Worm (Caenorhabditis elegans): Measurements from ENCODE around the gene Y57G11C.51.

Y57G11C.51 gene

DNA sequence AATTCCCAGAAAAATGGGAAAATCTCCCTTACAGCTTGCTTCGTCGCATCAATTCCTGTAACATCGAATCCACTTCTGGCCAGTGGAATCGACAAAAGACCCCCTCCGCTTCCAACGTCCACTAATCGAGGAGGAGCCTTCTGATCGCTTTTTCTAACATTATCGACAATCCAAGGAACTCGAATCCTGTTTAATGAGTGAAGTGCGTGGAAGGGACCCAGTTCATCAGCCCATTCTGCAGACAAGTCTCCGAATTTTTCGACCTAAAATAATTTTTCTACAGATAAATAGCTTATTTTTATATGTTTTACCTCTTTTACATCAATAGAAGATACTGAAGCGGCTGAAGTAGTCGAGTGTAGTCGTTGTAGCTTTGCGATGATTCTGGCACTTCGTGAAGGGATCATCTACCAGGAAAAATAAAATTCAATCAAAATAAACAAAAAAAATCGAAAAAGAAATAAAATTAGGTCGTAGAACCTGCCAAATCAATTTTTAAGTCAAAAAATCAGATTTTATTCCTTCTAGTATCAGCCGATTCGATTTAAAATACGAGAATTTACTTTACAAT is 21.6 kb upstream of the Y57G11C.51 start, which contains the start of gene coq-3:
Gene coq-3, minus strand, starts transcription at position 407 of the 571 bp plus-strand sequence.
- TF ChIP-seq ceh-40 (GFP tag; IDR thresholded peaks at IDR 0.05) (no peak), pha-4 (tag; optimal IDR thresholded peaks at IDR 0.05) (no peak), lin-54 (GFP tag; optimal IDR thresholded peaks at IDR 0.05) (no peak), sdz-38 (tag; optimal IDR thresholded peaks at IDR 0.05) (no peak), efl-1 (GFP tag; optimal IDR thresholded peaks at IDR 0.05) (no peak), attf-6 (GFP tag; IDR thresholded peaks at IDR 0.05) (peak; percentile 71), dox-1 (GFP tag; IDR thresholded peaks at IDR 0.05) (0 out of 2 replicates have a peak, but pooled peaks have one; percentile 15), F33H1.4 (GFP tag; IDR thresholded peaks at IDR 0.05) (0 out of 2 replicates have a peak, but pooled peaks have one; percentile 6), T07F8.4 (tag; optimal IDR thresholded peaks at IDR 0.05) (no peak), ekl-4 (GFP tag; IDR thresholded peaks at IDR 0.05) (0 out of 2 replicates have a peak, but pooled peaks have one; percentile 34), nhr-80 (tag; optimal IDR thresholded peaks at IDR 0.05) (no peak), repo-1 (tag; optimal IDR thresholded peaks at IDR 0.05) (peak; percentile 46), snpc-4 (GFP tag; optimal IDR thresholded peaks at IDR 0.05) (no peak), snpc-4 (tag; optimal IDR thresholded peaks at IDR 0.05) (peak in 1 of 4 experiments; percentile 75), mcd-1 (GFP tag; IDR thresholded peaks at IDR 0.05) (0 out of 2 replicates have a peak, but pooled peaks have one; percentile 6), hmg-1.2 (GFP tag; IDR thresholded peaks at IDR 0.05) (peak; percentile 4; the same call in 1 of the 2 replicates), nhr-27 (tag; optimal IDR thresholded peaks at IDR 0.05) (peak; percentile 47), Y95B8A.8 (GFP tag; IDR thresholded peaks at IDR 0.05) (no peak), let-607 (tag; optimal IDR thresholded peaks at IDR 0.05) (peak in 1 of 2 experiments; percentile 9), madf-8 (GFP tag; conservative IDR thresholded peaks at IDR 0.05) (no peak), ama-1 (optimal IDR thresholded peaks at IDR 0.05) (peak; percentile 17), ama-1 (GFP tag; optimal IDR thresholded peaks at IDR 0.05) (no peak)

DNA sequence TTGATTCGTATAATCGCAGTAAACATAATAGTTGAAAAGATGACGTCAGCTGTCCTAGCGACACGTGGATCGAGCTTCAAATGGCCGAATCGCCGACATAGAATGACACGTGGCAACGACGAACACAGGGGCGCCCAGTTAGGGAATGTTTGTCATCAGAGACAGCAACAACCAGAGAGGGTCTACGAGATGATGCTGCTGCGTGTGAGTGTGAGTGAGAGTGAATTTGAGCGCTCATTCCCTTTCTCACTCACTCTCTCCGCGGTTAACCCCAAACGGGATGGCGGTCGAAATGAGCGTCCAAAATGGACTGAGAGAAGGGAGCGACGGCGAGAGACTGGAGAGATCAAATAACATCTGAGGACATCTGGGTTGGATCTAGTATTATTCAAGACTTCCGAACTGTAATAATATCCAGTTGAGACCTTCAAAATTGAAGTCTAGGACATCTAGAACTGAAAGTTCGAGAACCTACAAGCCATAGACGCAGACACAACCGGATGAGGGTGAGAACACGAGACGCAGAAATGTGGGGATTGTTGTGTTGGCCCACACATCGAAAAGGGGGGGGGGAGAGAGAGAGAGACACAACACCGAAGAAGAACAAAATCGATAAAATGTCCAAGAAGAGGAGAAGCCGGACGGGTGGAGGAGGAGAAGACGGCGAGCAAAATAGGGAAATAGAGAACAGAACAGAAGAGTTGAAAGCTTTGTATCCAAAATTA is 19.7 kb upstream of the Y57G11C.51 start:
- no peak for TF ChIP-seq ccch-3 (GFP tag; optimal IDR thresholded peaks at IDR 0.05)
- no peak for TF ChIP-seq snpc-3.4 (tag; optimal IDR thresholded peaks at IDR 0.05)
- no peak for TF ChIP-seq sptf-2 (GFP tag; optimal IDR thresholded peaks at IDR 0.05)
- TF ChIP-seq sea-2 (GFP tag; IDR thresholded peaks at IDR 0.05) = no peak
- TF ChIP-seq madf-10 (tag; optimal IDR thresholded peaks at IDR 0.05) = no peak
- TF ChIP-seq nhr-27 (tag; optimal IDR thresholded peaks at IDR 0.05) = no peak
- TF ChIP-seq rcor-1 (GFP tag; IDR thresholded peaks at IDR 0.05) = no peak
- no peak for TF ChIP-seq egl-18 (GFP tag; IDR thresholded peaks at IDR 0.05)
- no peak for TF ChIP-seq nfya-2 (GFP tag; IDR thresholded peaks at IDR 0.05)
- no peak for TF ChIP-seq die-1 (tag; optimal IDR thresholded peaks at IDR 0.05)
- no peak for TF ChIP-seq fkh-3 (tag; optimal IDR thresholded peaks at IDR 0.05)
- no peak for TF ChIP-seq nfya-1 (tag; optimal IDR thresholded peaks at IDR 0.05; ENCODE audit: borderline replicate concordance, insufficient read depth)
- no peak for TF ChIP-seq cebp-1 (GFP tag; IDR thresholded peaks at IDR 0.05)
- TF ChIP-seq cebp-1 (tag; optimal IDR thresholded peaks at IDR 0.05) = no peak
- peak; percentile 34 for TF ChIP-seq ama-1 (optimal IDR thresholded peaks at IDR 0.05)
- TF ChIP-seq ama-1 (GFP tag; optimal IDR thresholded peaks at IDR 0.05) = no peak
- no peak for TF ChIP-seq Y53F4B.3 (GFP tag; IDR thresholded peaks at IDR 0.05)
- TF ChIP-seq F52B5.7 (tag; optimal IDR thresholded peaks at IDR 0.05) = no peak
- no peak for TF ChIP-seq T26A5.8 (tag; optimal IDR thresholded peaks at IDR 0.05)
- peak; percentile 43 for TF ChIP-seq ztf-26 (tag; optimal IDR thresholded peaks at IDR 0.05)
- TF ChIP-seq hlh-12 (tag; optimal IDR thresholded peaks at IDR 0.05) = no peak
- no peak for TF ChIP-seq ztf-25 (GFP tag; IDR thresholded peaks at IDR 0.05)
- no peak for TF ChIP-seq ztf-3 (GFP tag; optimal IDR thresholded peaks at IDR 0.05)
- TF ChIP-seq tbx-9 (tag; optimal IDR thresholded peaks at IDR 0.05; ENCODE audit: borderline replicate concordance) = no peak
- no peak for TF ChIP-seq dox-1 (GFP tag; IDR thresholded peaks at IDR 0.05)
- no peak for TF ChIP-seq lsl-1 (GFP tag; optimal IDR thresholded peaks at IDR 0.05)
- no peak for TF ChIP-seq snpc-1.3 (tag; optimal IDR thresholded peaks at IDR 0.05; ENCODE audit: insufficient read depth)
- TF ChIP-seq cebp-2 (GFP tag; IDR thresholded peaks at IDR 0.05) = no peak
- no peak for TF ChIP-seq xnd-1 (tag; optimal IDR thresholded peaks at IDR 0.05)

Data from whole organism, young adult.